Worm (Caenorhabditis elegans): Measurements from ENCODE around the gene cyp-25A3.

ce11 chrIII:3875608-3876007, 36.1 kb upstream of the cyp-25A3 start:
- TF ChIP-seq ceh-91 (GFP tag; IDR thresholded peaks at IDR 0.05) (no peak), F23B12.7 (tag; optimal IDR thresholded peaks at IDR 0.05; ENCODE audit: insufficient read depth) (no peak), bed-2 (GFP tag; IDR thresholded peaks at IDR 0.05) (no peak), nfya-1 (tag; optimal IDR thresholded peaks at IDR 0.05; ENCODE audit: borderline replicate concordance, insufficient read depth) (no peak)

Measured in whole organism, young adult.